Worm (Caenorhabditis elegans) whole organism, L1 larva: ENCODE results near the gene ZK105.12.

ENCODE experiments used
- C04F5.9 ChIP-seq: sonication (generic microtip); optimal IDR thresholded peaks from 2 replicates; lab custom pipeline; 2016; ENCODE audit warnings: missing genetic modification characterization, missing compliant biosample characterization
- ceh-8 ChIP-seq: fragments of 200-800 bp; sonication (Bioruptor generic); optimal IDR thresholded peaks from 2 replicates; lab custom pipeline; 2018; ENCODE audit warnings: mild to moderate bottlenecking, missing genetic modification characterization, moderate library complexity, missing compliant biosample characterization
- ces-1 ChIP-seq: fragments of 150-350 bp; optimal IDR thresholded peaks from 2 replicates; lab custom pipeline; 2014; ENCODE audit warnings: missing biosample characterization, missing genetic modification reagents, missing genetic modification characterization
- fkh-10 ChIP-seq: sonication (generic microtip); optimal IDR thresholded peaks from 2 replicates; lab custom pipeline; 2017; ENCODE audit warnings: missing biosample characterization, missing genetic modification reagents, missing genetic modification characterization
- fkh-8 ChIP-seq: sonication (generic microtip); optimal IDR thresholded peaks from 2 replicates; lab custom pipeline; 2016; ENCODE audit warnings: mild to moderate bottlenecking, missing genetic modification characterization, missing compliant biosample characterization
- fos-1 ChIP-seq: fragments of 150-350 bp; optimal IDR thresholded peaks from 2 replicates; lab custom pipeline; 2014; ENCODE audit warnings: missing biosample characterization, missing genetic modification characterization
- irx-1 ChIP-seq: sonication (generic microtip); optimal IDR thresholded peaks from 2 replicates; lab custom pipeline; 2016; ENCODE audit warnings: missing genetic modification characterization, missing compliant biosample characterization
- lin-13 ChIP-seq: fragments of 150-350 bp; optimal IDR thresholded peaks from 2 replicates; lab custom pipeline; 2014; ENCODE audit warnings: missing biosample characterization, missing genetic modification reagents, missing genetic modification characterization
- lin-39 ChIP-seq: fragments of 150-350 bp; optimal IDR thresholded peaks from 2 replicates; lab custom pipeline; 2014; ENCODE audit warnings: missing biosample characterization, missing genetic modification reagents, missing genetic modification characterization
- mef-2 ChIP-seq: fragments of 150-350 bp; optimal IDR thresholded peaks from 2 replicates; lab custom pipeline; 2014; ENCODE audit warnings: missing biosample characterization, missing genetic modification characterization
- nhr-11 ChIP-seq: fragments of 150-350 bp; optimal IDR thresholded peaks from 2 replicates; lab custom pipeline; 2014; ENCODE audit warnings: missing biosample characterization, missing genetic modification characterization
- nhr-20 ChIP-seq: sonication (generic microtip); optimal IDR thresholded peaks from 2 replicates; lab custom pipeline; 2016; ENCODE audit warnings: mild to moderate bottlenecking, missing genetic modification characterization, missing compliant biosample characterization
- nhr-47 ChIP-seq: sonication (generic microtip); optimal IDR thresholded peaks from 2 replicates; lab custom pipeline; 2016; ENCODE audit warnings: mild to moderate bottlenecking, missing genetic modification characterization, moderate library complexity, missing compliant biosample characterization
- nhr-76 ChIP-seq: sonication (generic microtip); optimal IDR thresholded peaks from 2 replicates; lab custom pipeline; 2017; ENCODE audit warnings: missing biosample characterization, missing genetic modification characterization
- nhr-90 ChIP-seq: sonication (generic microtip); optimal IDR thresholded peaks from 2 replicates; lab custom pipeline; 2016; ENCODE audit warnings: mild to moderate bottlenecking, missing genetic modification characterization, missing compliant biosample characterization; ENCODE audit not compliant: poor library complexity
- pax-3 ChIP-seq: fragments of 200-800 bp; sonication (Bioruptor generic); optimal IDR thresholded peaks from 2 replicates; lab custom pipeline; 2018; ENCODE audit warnings: mild to moderate bottlenecking, missing genetic modification characterization, moderate library complexity, missing compliant biosample characterization
- sptf-1 ChIP-seq: fragments of 150-350 bp; optimal IDR thresholded peaks from 2 replicates; lab custom pipeline; 2014; ENCODE audit warnings: missing biosample characterization, missing genetic modification characterization
- swsn-7 ChIP-seq: sonication (generic microtip); optimal IDR thresholded peaks from 2 replicates; lab custom pipeline; 2016; ENCODE audit warnings: missing genetic modification characterization, missing compliant biosample characterization
- tbx-2 ChIP-seq: sonication (generic microtip); optimal IDR thresholded peaks from 2 replicates; lab custom pipeline; 2016; ENCODE audit warnings: missing genetic modification characterization, missing compliant biosample characterization
- unc-30 ChIP-seq: sonication (generic microtip); optimal IDR thresholded peaks from 2 replicates; lab custom pipeline; 2017; ENCODE audit warnings: missing biosample characterization, missing genetic modification characterization
- unc-98 ChIP-seq: fragments of 200-800 bp; sonication (Bioruptor generic); IDR thresholded peaks from 2 replicates; pipeline ENCODE4 v1.3.6; 2022; ENCODE audit warnings: missing genetic modification characterization, missing compliant biosample characterization
- ztf-4 ChIP-seq: fragments of 150-350 bp; optimal IDR thresholded peaks from 2 replicates; lab custom pipeline; 2014; ENCODE audit warnings: missing biosample characterization, missing genetic modification characterization

ZK105.12 gene

DNA sequence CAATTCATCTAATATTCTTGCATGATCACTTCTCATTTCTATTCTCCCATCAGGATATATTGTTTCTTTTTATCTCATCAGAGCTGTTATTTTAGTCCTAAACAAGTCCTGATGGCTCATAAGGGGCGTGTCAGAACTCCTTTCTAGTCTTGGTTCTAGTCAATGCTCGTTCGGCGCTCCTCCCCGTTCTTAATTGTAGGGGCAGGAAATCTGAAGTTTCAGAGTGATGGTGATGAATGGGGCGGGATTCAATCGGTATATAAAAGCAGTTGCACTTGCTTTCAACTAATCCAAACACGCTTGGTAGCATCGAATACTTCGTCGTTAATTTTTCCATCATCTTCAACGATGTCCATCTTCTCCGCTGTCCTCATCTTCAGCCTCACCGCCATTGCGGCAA, 43.7 kb downstream of the ZK105.12 start, which contains the start of gene C12D5.4 (continued):
- TF ChIP-seq fos-1 (no peak), lin-39 (tag; lab: Kevin White, UChicago) (no peak)
- TF ChIP-seq, all 84 proteins: peak for 0

DNA sequence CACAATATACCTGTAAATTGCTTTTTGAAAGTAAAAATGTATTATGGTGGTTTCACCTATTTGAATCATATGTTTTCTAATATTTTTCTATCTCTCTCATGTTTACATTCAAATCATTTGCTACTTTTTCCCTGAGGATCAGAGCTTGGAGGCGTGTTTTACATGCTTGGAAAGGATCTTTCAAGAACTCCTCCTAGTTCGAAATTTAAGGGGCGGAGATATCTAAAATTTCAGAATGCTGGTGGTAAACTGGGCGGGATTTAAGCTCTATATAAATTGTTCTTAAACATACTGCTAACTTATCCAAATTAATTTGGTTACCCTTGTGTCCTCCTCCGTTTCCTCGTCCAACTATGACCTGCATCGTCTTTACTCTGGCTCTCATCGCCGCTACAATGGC, 48.0 kb downstream of the ZK105.12 start, which contains the start of gene C12D5.5:
C12D5.5 (plus strand) TSS at position 301 of the 400 bp plus-strand sequence.
- no peak for TF ChIP-seq ces-1 (GFP tag; lab: Kevin White, UChicago)
- no peak for TF ChIP-seq sptf-1
- no peak for TF ChIP-seq nhr-20
- TF ChIP-seq lin-13 = no peak
- TF ChIP-seq unc-30 (tag; lab: Kevin White, UChicago) = no peak
- TF ChIP-seq fkh-10 (GFP tag; lab: Kevin White, UChicago) = no peak
- no peak for TF ChIP-seq ztf-4
- no peak for TF ChIP-seq unc-98 (GFP tag; lab: Robert Waterston, UW)
- TF ChIP-seq nhr-47 (tag; lab: Kevin White, UChicago) = no peak
- no peak for TF ChIP-seq ceh-8
- TF ChIP-seq nhr-90 (tag; lab: Kevin White, UChicago) = no peak
- no peak for TF ChIP-seq swsn-7 (tag; lab: Kevin White, UChicago)
- TF ChIP-seq fkh-8 (tag; lab: Kevin White, UChicago) = no peak
- no peak for TF ChIP-seq nhr-11 (tag; lab: Kevin White, UChicago)
- no peak for TF ChIP-seq irx-1 (tag; lab: Kevin White, UChicago)
- no peak for TF ChIP-seq C04F5.9
- no peak for TF ChIP-seq pax-3 (tag; lab: Kevin White, UChicago)
- no peak for TF ChIP-seq tbx-2
- no peak for TF ChIP-seq nhr-76 (tag; lab: Kevin White, UChicago)
- TF ChIP-seq mef-2 (tag; lab: Kevin White, UChicago) = no peak
